Fruit fly (Drosophila melanogaster) whole organism, prepupa: ENCODE measurements around the gene CG13707.

Experiments used
- CG6276 ChIP-seq: fragments of 200-800 bp; sonication (Bioruptor generic); optimal IDR thresholded peaks from 2 replicates; lab custom pipeline; 2017; ENCODE audit warnings: missing biosample characterization, mild to moderate bottlenecking, missing genetic modification characterization
- cyc ChIP-seq: fragments of 200-800 bp; sonication (Bioruptor generic); optimal IDR thresholded peaks from 3 replicates; lab custom pipeline; 2016; ENCODE audit warnings: missing biosample characterization, missing genetic modification characterization

DNA sequence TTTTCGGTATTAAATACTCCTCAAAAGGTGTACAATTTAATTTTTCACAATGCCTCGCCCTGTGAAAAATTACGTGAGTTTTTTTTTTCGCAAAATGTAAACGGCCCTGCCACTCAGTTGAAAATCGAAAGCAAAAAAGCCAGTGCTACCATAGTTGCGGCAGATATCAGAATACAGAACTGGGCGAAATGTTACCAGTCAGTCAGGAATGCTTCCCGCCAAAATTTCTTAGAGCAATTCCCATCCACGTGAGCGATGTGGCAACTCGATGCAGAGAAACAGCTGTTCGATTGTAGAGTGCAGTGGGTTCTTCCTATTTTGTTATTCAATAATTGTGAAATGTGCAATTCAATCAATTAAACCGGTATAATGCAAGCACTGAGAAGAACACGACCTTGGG is 14.3 kb downstream of the CG13707 start, which contains the start of the genes Dhc64C and LeuRS-m:
- TF ChIP-seq cyc (GFP tag; lab: Kevin White, UChicago) (peak; percentile 20), CG6276 (GFP tag; lab: Kevin White, UChicago) (no peak)
